Worm (Caenorhabditis elegans) whole organism, late embryonic: ENCODE measurements around the gene otpl-1.

Experiments
- C08G9.2 ChIP-seq: sonication (generic microtip); optimal IDR thresholded peaks from 2 replicates; lab custom pipeline; 2016; ENCODE audit warnings: mild to moderate bottlenecking, missing genetic modification characterization, moderate library complexity, missing compliant biosample characterization
- C38D4.7 ChIP-seq: fragments of 200-800 bp; sonication (Bioruptor generic); optimal IDR thresholded peaks from 2 replicates; lab custom pipeline; 2018; ENCODE audit warnings: mild to moderate bottlenecking, missing genetic modification characterization, moderate library complexity, missing compliant biosample characterization
- F13H6.1 ChIP-seq: sonication (generic microtip); optimal IDR thresholded peaks from 2 replicates; lab custom pipeline; 2016; ENCODE audit warnings: missing genetic modification characterization, missing compliant biosample characterization
- K02D7.2 ChIP-seq: sonication (generic microtip); optimal IDR thresholded peaks from 2 replicates; lab custom pipeline; 2017; ENCODE audit warnings: mild to moderate bottlenecking, missing genetic modification characterization, missing compliant biosample characterization
- K09A11.1 ChIP-seq: sonication (generic microtip); optimal IDR thresholded peaks from 2 replicates; lab custom pipeline; 2017; ENCODE audit warnings: antibody characterized with exemption, mild to moderate bottlenecking, missing genetic modification characterization, missing compliant biosample characterization; ENCODE audit not compliant: insufficient read depth
- ama-1 ChIP-seq: fragments of 150-350 bp; optimal IDR thresholded peaks from 2 replicates; lab custom pipeline; 2014
- ceh-14 ChIP-seq: sonication (generic microtip); optimal IDR thresholded peaks from 2 replicates; lab custom pipeline; 2016; ENCODE audit warnings: missing genotype, missing genetic modification characterization, missing compliant biosample characterization
- ceh-18 ChIP-seq: sonication (generic microtip); optimal IDR thresholded peaks from 2 replicates; lab custom pipeline; 2016; ENCODE audit warnings: missing genetic modification characterization, missing compliant biosample characterization
- ceh-2 ChIP-seq: sonication (generic microtip); optimal IDR thresholded peaks from 2 replicates; lab custom pipeline; 2016; ENCODE audit warnings: missing genotype, missing genetic modification characterization, missing compliant biosample characterization
- ceh-22 ChIP-seq: sonication (generic microtip); optimal IDR thresholded peaks from 2 replicates; lab custom pipeline; 2017; ENCODE audit warnings: missing biosample characterization, missing genetic modification characterization
- ceh-24 ChIP-seq: sonication (generic microtip); optimal IDR thresholded peaks from 2 replicates; lab custom pipeline; 2016; ENCODE audit warnings: mild to moderate bottlenecking, missing genetic modification characterization, missing compliant biosample characterization
- ceh-30 ChIP-seq: fragments of 150-350 bp; optimal IDR thresholded peaks from 2 replicates; lab custom pipeline; 2014; ENCODE audit warnings: missing biosample characterization, missing genetic modification characterization
- ceh-34 ChIP-seq: sonication (generic microtip); optimal IDR thresholded peaks from 2 replicates; lab custom pipeline; 2016; ENCODE audit warnings: mild to moderate bottlenecking, missing genetic modification characterization, missing compliant biosample characterization
- ceh-45 ChIP-seq: fragments of 200-800 bp; sonication (Bioruptor generic); IDR thresholded peaks from 2 replicates; pipeline ENCODE4 v1.3.6; 2022; ENCODE audit warnings: missing genetic modification reagents, missing genetic modification characterization, missing compliant biosample characterization
- ceh-48 ChIP-seq: sonication (generic microtip); optimal IDR thresholded peaks from 2 replicates; lab custom pipeline; 2016; ENCODE audit warnings: missing genetic modification characterization, inconsistent platforms, missing compliant biosample characterization
- ceh-9 ChIP-seq: sonication (generic microtip); optimal IDR thresholded peaks from 2 replicates; lab custom pipeline; 2016; ENCODE audit warnings: mild to moderate bottlenecking, missing genetic modification characterization, inconsistent platforms, missing compliant biosample characterization
- dmd-4 ChIP-seq: sonication (generic microtip); optimal IDR thresholded peaks from 2 replicates; lab custom pipeline; 2016; ENCODE audit warnings: borderline replicate concordance, missing genetic modification characterization, missing compliant biosample characterization
- dve-1 ChIP-seq: sonication (generic microtip); optimal IDR thresholded peaks from 2 replicates; lab custom pipeline; 2017; ENCODE audit warnings: antibody characterized with exemption, mild to moderate bottlenecking, missing genetic modification characterization, missing compliant biosample characterization
- elt-4 ChIP-seq: sonication (generic microtip); optimal IDR thresholded peaks from 2 replicates; lab custom pipeline; 2016; ENCODE audit warnings: missing genetic modification characterization, missing compliant biosample characterization
- eyg-1 ChIP-seq: sonication (generic microtip); optimal IDR thresholded peaks from 2 replicates; lab custom pipeline; 2016; ENCODE audit warnings: missing genotype, missing genetic modification characterization, missing compliant biosample characterization
- fax-1 ChIP-seq: sonication (generic microtip); optimal IDR thresholded peaks from 2 replicates; lab custom pipeline; 2016; ENCODE audit warnings: missing genotype, missing genetic modification characterization, missing compliant biosample characterization
- fkh-10 ChIP-seq: fragments of 150-350 bp; optimal IDR thresholded peaks from 2 replicates; lab custom pipeline; 2014; ENCODE audit warnings: missing biosample characterization, missing genetic modification reagents, missing genetic modification characterization
- gmeb-2 ChIP-seq: sonication (generic microtip); optimal IDR thresholded peaks from 2 replicates; lab custom pipeline; 2016; ENCODE audit warnings: missing genetic modification characterization, inconsistent platforms, missing compliant biosample characterization
- hlh-13 ChIP-seq: fragments of 200-800 bp; sonication (Bioruptor generic); optimal IDR thresholded peaks from 2 replicates; lab custom pipeline; 2018; ENCODE audit warnings: mild to moderate bottlenecking, missing genetic modification characterization, missing compliant biosample characterization
- madf-2 ChIP-seq: sonication (generic microtip); optimal IDR thresholded peaks from 2 replicates; lab custom pipeline; 2017; ENCODE audit warnings: missing genetic modification characterization, missing compliant biosample characterization
- mec-3 ChIP-seq: sonication (generic microtip); optimal IDR thresholded peaks from 2 replicates; lab custom pipeline; 2016; ENCODE audit warnings: borderline replicate concordance, missing genetic modification characterization, missing compliant biosample characterization
- nhr-11 ChIP-seq: fragments of 150-350 bp; optimal IDR thresholded peaks from 2 replicates; lab custom pipeline; 2014; ENCODE audit warnings: missing biosample characterization, missing genetic modification characterization
- nhr-232 ChIP-seq: sonication (generic microtip); optimal IDR thresholded peaks from 2 replicates; lab custom pipeline; 2016; ENCODE audit warnings: missing genetic modification characterization, missing compliant biosample characterization
- odd-2 ChIP-seq: sonication (generic microtip); optimal IDR thresholded peaks from 2 replicates; lab custom pipeline; 2017; ENCODE audit warnings: antibody characterized with exemption, mild to moderate bottlenecking, missing genetic modification characterization, missing compliant biosample characterization
- pag-3 ChIP-seq: sonication (generic microtip); optimal IDR thresholded peaks from 2 replicates; lab custom pipeline; 2016; ENCODE audit warnings: missing compliant biosample characterization, missing genetic modification characterization, borderline replicate concordance
- pha-4 ChIP-seq: fragments of 150-350 bp; optimal IDR thresholded peaks from 2 replicates; lab custom pipeline; 2018; ENCODE audit warnings: missing biosample characterization, missing genetic modification reagents, missing genetic modification characterization
- pros-1 ChIP-seq: fragments of 150-350 bp; optimal IDR thresholded peaks from 2 replicates; lab custom pipeline; 2014; ENCODE audit warnings: missing biosample characterization, missing genetic modification reagents, missing genetic modification characterization
- ref-2 ChIP-seq: sonication (generic microtip); optimal IDR thresholded peaks from 2 replicates; lab custom pipeline; 2016; ENCODE audit warnings: missing genetic modification characterization, missing compliant biosample characterization
- rnt-1 ChIP-seq: sonication (generic microtip); optimal IDR thresholded peaks from 2 replicates; lab custom pipeline; 2016; ENCODE audit warnings: missing genetic modification characterization, missing compliant biosample characterization
- sox-4 ChIP-seq: sonication (generic microtip); optimal IDR thresholded peaks from 2 replicates; lab custom pipeline; 2017; ENCODE audit warnings: mild to moderate bottlenecking, missing genetic modification characterization, inconsistent platforms, missing compliant biosample characterization
- tbx-2 ChIP-seq: sonication (generic microtip); optimal IDR thresholded peaks from 2 replicates; lab custom pipeline; 2016; ENCODE audit warnings: missing genetic modification characterization, missing compliant biosample characterization
- tbx-7 ChIP-seq: sonication (generic microtip); optimal IDR thresholded peaks from 2 replicates; lab custom pipeline; 2016; ENCODE audit warnings: missing genotype, missing genetic modification characterization, missing compliant biosample characterization
- unc-3 ChIP-seq, 2 experiments: fragments of 200-800 bp in 1 of 2; sonication (Bioruptor generic) in 1 of 2; sonication (generic microtip) in 1 of 2; conservative IDR thresholded peaks in 1 of 2; optimal IDR thresholded peaks in 1 of 2; 2 replicates each; pipeline versions ENCODE4 v1.3.6 to Lab custom; 2016 to 2022; ENCODE audit warnings: missing compliant biosample characterization in 2 of 2, missing genetic modification characterization in 2 of 2, missing genetic modification reagents in 1 of 2
- unc-42 ChIP-seq: sonication (generic microtip); optimal IDR thresholded peaks from 2 replicates; lab custom pipeline; 2016; ENCODE audit warnings: missing genotype, missing genetic modification characterization, missing compliant biosample characterization
- unc-55 ChIP-seq: sonication (generic microtip); optimal IDR thresholded peaks from 2 replicates; lab custom pipeline; 2017; ENCODE audit warnings: missing biosample characterization, missing genetic modification reagents, missing genetic modification characterization
- zip-5 ChIP-seq: sonication (generic microtip); optimal IDR thresholded peaks from 2 replicates; lab custom pipeline; 2016; ENCODE audit warnings: missing genetic modification characterization, missing compliant biosample characterization

otpl-1 gene

ce11 chrIV:3527878-3528277 lies 40.9 kb upstream of the otpl-1 start:
- TF ChIP-seq ceh-48, result peak; percentile 6
- TF ChIP-seq pag-3 (tag; lab: Kevin White, UChicago), result no peak

- TF ChIP-seq eyg-1 (no peak), ceh-48 (peak; percentile 62)
Observed at ce11 chrIV:3531535-3531934, 37.2 kb upstream of the otpl-1 start.

ce11 chrIV:3532167-3532566 lies 36.6 kb upstream of the otpl-1 start, which contains the start of gene M57.1:
M57.1 (plus strand) TSS chrIV:3532467.
- no peak for TF ChIP-seq odd-2 (tag; lab: Kevin White, UChicago)
- TF ChIP-seq F13H6.1 (tag; lab: Kevin White, UChicago), result no peak
- TF ChIP-seq K02D7.2 (tag; lab: Kevin White, UChicago), result no peak
- TF ChIP-seq unc-3 (GFP tag; conservative IDR thresholded peaks at IDR 0.05; lab: Robert Waterston, UW), result no peak
- no peak for TF ChIP-seq unc-3 (tag; optimal IDR thresholded peaks at IDR 0.05; lab: Kevin White, UChicago)
- no peak for TF ChIP-seq hlh-13
- TF ChIP-seq ceh-30 (tag; lab: Kevin White, UChicago), result no peak
- no peak for TF ChIP-seq ceh-9 (tag; lab: Kevin White, UChicago)
- no peak for TF ChIP-seq ceh-2 (tag; lab: Kevin White, UChicago)
- no peak for TF ChIP-seq tbx-2 (tag; lab: Kevin White, UChicago)
- no peak for TF ChIP-seq fax-1 (tag; lab: Kevin White, UChicago)
- TF ChIP-seq pha-4, result no peak
- TF ChIP-seq, all 69 proteins: peak for 0

- TF ChIP-seq mec-3 (tag; lab: Kevin White, UChicago) (no peak), elt-4 (tag; lab: Kevin White, UChicago) (no peak), nhr-11 (tag; lab: Kevin White, UChicago) (no peak), nhr-232 (tag; lab: Kevin White, UChicago) (no peak), unc-42 (tag; lab: Kevin White, UChicago) (peak; percentile 39), eyg-1 (no peak), unc-55 (GFP tag; lab: Kevin White, UChicago) (no peak), ceh-18 (tag; lab: Kevin White, UChicago) (no peak), C08G9.2 (tag; lab: Kevin White, UChicago) (no peak), dmd-4 (no peak), ref-2 (tag; lab: Kevin White, UChicago) (no peak), ceh-34 (tag; lab: Kevin White, UChicago) (no peak), gmeb-2 (tag; lab: Kevin White, UChicago) (no peak), ceh-24 (no peak), ceh-48 (peak; percentile 11)
- TF ChIP-seq, all 69 proteins: peak for 2
Observed at ce11 chrIV:3532989-3533388, 35.8 kb upstream of the otpl-1 start.

- TF ChIP-seq F13H6.1 (tag; lab: Kevin White, UChicago), result no peak
- no peak for TF ChIP-seq odd-2 (tag; lab: Kevin White, UChicago)
- TF ChIP-seq ceh-14 (tag; lab: Kevin White, UChicago), result no peak
- TF ChIP-seq ceh-45 (GFP tag; lab: Robert Waterston, UW), result no peak
- no peak for TF ChIP-seq ama-1 (lab: Kevin White, UChicago)
- no peak for TF ChIP-seq tbx-2 (tag; lab: Kevin White, UChicago)
Observed at ce11 chrIV:3539253-3539652, 29.5 kb upstream of the otpl-1 start.

ce11 chrIV:3539872-3540271 lies 28.9 kb upstream of the otpl-1 start, which contains the start of gene B0212.3:
B0212.3 (plus strand) TSS chrIV:3540172.
- no peak for TF ChIP-seq elt-4 (tag; lab: Kevin White, UChicago)
- TF ChIP-seq pros-1 (tag; lab: Kevin White, UChicago), result no peak
- TF ChIP-seq fkh-10 (GFP tag; lab: Kevin White, UChicago), result no peak
- no peak for TF ChIP-seq ceh-45 (GFP tag; lab: Robert Waterston, UW)
- no peak for TF ChIP-seq zip-5 (tag; lab: Kevin White, UChicago)
- TF ChIP-seq K09A11.1 (tag; lab: Kevin White, UChicago), result no peak
- no peak for TF ChIP-seq rnt-1 (tag; lab: Kevin White, UChicago)
- no peak for TF ChIP-seq sox-4 (tag; lab: Kevin White, UChicago)
- no peak for TF ChIP-seq ceh-24
- TF ChIP-seq dve-1, result no peak
- TF ChIP-seq ceh-22, result no peak
- TF ChIP-seq madf-2 (tag; lab: Kevin White, UChicago), result no peak
- no peak for TF ChIP-seq C08G9.2 (tag; lab: Kevin White, UChicago)
- TF ChIP-seq tbx-7 (tag; lab: Kevin White, UChicago), result no peak
- no peak for TF ChIP-seq C38D4.7
- no peak for TF ChIP-seq ama-1 (lab: Kevin White, UChicago)
